Fruit fly (Drosophila melanogaster): ENCODE data around the gene Pmvk.

Pmvk gene

dm6 chr2L:19533247-19533646 lies 46.9 kb downstream of the Pmvk start, which contains the start of gene CG33116 (continued):
- no peak for TF ChIP-seq fd102C (GFP tag; optimal IDR thresholded peaks at IDR 0.05)
- peak; percentile 46 for TF ChIP-seq psq (GFP tag; optimal IDR thresholded peaks at IDR 0.05)
- TF ChIP-seq sd (tag; optimal IDR thresholded peaks at IDR 0.05): peak; percentile 51
- peak; percentile 71; the same call in 1 of the 2 replicates for TF ChIP-seq CG11085 (GFP tag; IDR thresholded peaks at IDR 0.05)
- peak; percentile 29 for TF ChIP-seq BEAF-32 (GFP tag; optimal IDR thresholded peaks at IDR 0.05)
- TF ChIP-seq br (optimal IDR thresholded peaks at IDR 0.05): no peak
- peak; percentile 70 for TF ChIP-seq NK7.1 (GFP tag; optimal IDR thresholded peaks at IDR 0.05)
- TF ChIP-seq CG7372 (GFP tag; IDR thresholded peaks at IDR 0.05): 0 out of 2 replicates have a peak, but pooled peaks have one; percentile 13
- peak; percentile 81 for TF ChIP-seq Chrac-16 (GFP tag; optimal IDR thresholded peaks at IDR 0.05)
- TF ChIP-seq CG8089 (GFP tag; optimal IDR thresholded peaks at IDR 0.05): peak; percentile 68
- no peak for TF ChIP-seq cad (GFP tag; optimal IDR thresholded peaks at IDR 0.05)
- TF ChIP-seq CG7271 (tag; optimal IDR thresholded peaks at IDR 0.05): peak; percentile 29
- no peak for TF ChIP-seq wor (GFP tag; IDR thresholded peaks at IDR 0.05)
- peak; percentile 74 for TF ChIP-seq CG13775 (GFP tag; optimal IDR thresholded peaks at IDR 0.05)
- TF ChIP-seq CG7928 (GFP tag; optimal IDR thresholded peaks at IDR 0.05): no peak
- peak; percentile 66 for TF ChIP-seq CG4404 (GFP tag; IDR thresholded peaks at IDR 0.05)
- TF ChIP-seq CG9876 (GFP tag; optimal IDR thresholded peaks at IDR 0.05): peak; percentile 69
- TF ChIP-seq Dp (GFP tag; optimal IDR thresholded peaks at IDR 0.05): peak; percentile 47
- peak; percentile 95; the same call in 2 of the 3 replicates for TF ChIP-seq CG34422 (GFP tag; IDR thresholded peaks at IDR 0.05)
- TF ChIP-seq CG15011 (GFP tag; optimal IDR thresholded peaks at IDR 0.05): peak; percentile 48
- peak; percentile 75 for TF ChIP-seq D19A (tag; optimal IDR thresholded peaks at IDR 0.05)
- peak in 1 of 2 experiments; percentile 17 for TF ChIP-seq Hr78 (GFP tag; optimal IDR thresholded peaks at IDR 0.05)
- peak; percentile 27; the same call in 1 of the 3 replicates for TF ChIP-seq gce (GFP tag; IDR thresholded peaks at IDR 0.05)
- peak; percentile 42; the same call in 1 of the 3 replicates for TF ChIP-seq CG6791 (GFP tag; IDR thresholded peaks at IDR 0.05; ENCODE audit: partially characterized antibody)
- TF ChIP-seq luna (GFP tag; optimal IDR thresholded peaks at IDR 0.05): peak; percentile 12
- peak; percentile 71 for TF ChIP-seq CG12744 (GFP tag; optimal IDR thresholded peaks at IDR 0.05)
- TF ChIP-seq Eip74EF (GFP tag; optimal IDR thresholded peaks at IDR 0.05): peak in 1 of 2 experiments; percentile 53
- peak; percentile 40 for TF ChIP-seq Jarid2 (GFP tag; optimal IDR thresholded peaks at IDR 0.05)
- TF ChIP-seq CG8478 (optimal IDR thresholded peaks at IDR 0.05): no peak
- TF ChIP-seq bigmax (GFP tag; optimal IDR thresholded peaks at IDR 0.05): peak; percentile 5
- TF ChIP-seq CG5180 (GFP tag; optimal IDR thresholded peaks at IDR 0.05): peak; percentile 9
- TF ChIP-seq Max (GFP tag; optimal IDR thresholded peaks at IDR 0.05): peak; percentile 80
- TF ChIP-seq otp (GFP tag; IDR thresholded peaks at IDR 0.05): peak; percentile 43; the same call in 2 of the 3 replicates
- peak; percentile 88 for TF ChIP-seq sqz (GFP tag; optimal IDR thresholded peaks at IDR 0.05)
- peak; percentile 75 for TF ChIP-seq en (GFP tag; optimal IDR thresholded peaks at IDR 0.05)
- no peak for TF ChIP-seq dati (GFP tag; IDR thresholded peaks at IDR 0.05)
- no peak for TF ChIP-seq crol (GFP tag; IDR thresholded peaks at IDR 0.05)
- peak; percentile 85 for TF ChIP-seq CG31441 (GFP tag; IDR thresholded peaks at IDR 0.05)
- TF ChIP-seq CG18599 (GFP tag; optimal IDR thresholded peaks at IDR 0.05): peak; percentile 83

dm6 chr2L:19530092-19530491 lies 50.1 kb downstream of the Pmvk start, which contains the start of gene CG10165:
Gene CG10165 (minus strand): TSS chr2L:19530305.
- TF ChIP-seq CG3065 (GFP tag; optimal IDR thresholded peaks at IDR 0.05): no peak
- peak in 1 of 2 experiments; percentile 44 for TF ChIP-seq Pdp1 (GFP tag; optimal IDR thresholded peaks at IDR 0.05)
- TF ChIP-seq CG3407 (GFP tag; optimal IDR thresholded peaks at IDR 0.05): no peak
- no peak for TF ChIP-seq CG6175 (GFP tag; IDR thresholded peaks at IDR 0.05)
- peak; percentile 12 for TF ChIP-seq BEAF-32 (GFP tag; optimal IDR thresholded peaks at IDR 0.05)
- peak; percentile 4 for TF ChIP-seq CoRest (tag; optimal IDR thresholded peaks at IDR 0.05)
- TF ChIP-seq CG4617 (GFP tag; optimal IDR thresholded peaks at IDR 0.05; ENCODE audit: borderline replicate concordance): peak; percentile 3
- TF ChIP-seq MBD-R2 (GFP tag; IDR thresholded peaks at IDR 0.05): peak; percentile 83
- TF ChIP-seq CG16813 (GFP tag; IDR thresholded peaks at IDR 0.05; ENCODE audit: partially characterized antibody): no peak
- no peak for TF ChIP-seq yki (optimal IDR thresholded peaks at IDR 0.05)
- TF ChIP-seq stwl (tag; optimal IDR thresholded peaks at IDR 0.05): peak; percentile 49
- peak; percentile 16 for TF ChIP-seq CG1603 (tag; optimal IDR thresholded peaks at IDR 0.05)
- TF ChIP-seq aop (GFP tag; IDR thresholded peaks at IDR 0.05): no peak
- no peak for TF ChIP-seq CG15073 (GFP tag; optimal IDR thresholded peaks at IDR 0.05)
- no peak for TF ChIP-seq CG6791 (GFP tag; IDR thresholded peaks at IDR 0.05; ENCODE audit: partially characterized antibody)

All from whole organism, embryonic.